Worm (Caenorhabditis elegans): ENCODE data around the gene ZK688.9.

The ZK688.9 gene

DNA sequence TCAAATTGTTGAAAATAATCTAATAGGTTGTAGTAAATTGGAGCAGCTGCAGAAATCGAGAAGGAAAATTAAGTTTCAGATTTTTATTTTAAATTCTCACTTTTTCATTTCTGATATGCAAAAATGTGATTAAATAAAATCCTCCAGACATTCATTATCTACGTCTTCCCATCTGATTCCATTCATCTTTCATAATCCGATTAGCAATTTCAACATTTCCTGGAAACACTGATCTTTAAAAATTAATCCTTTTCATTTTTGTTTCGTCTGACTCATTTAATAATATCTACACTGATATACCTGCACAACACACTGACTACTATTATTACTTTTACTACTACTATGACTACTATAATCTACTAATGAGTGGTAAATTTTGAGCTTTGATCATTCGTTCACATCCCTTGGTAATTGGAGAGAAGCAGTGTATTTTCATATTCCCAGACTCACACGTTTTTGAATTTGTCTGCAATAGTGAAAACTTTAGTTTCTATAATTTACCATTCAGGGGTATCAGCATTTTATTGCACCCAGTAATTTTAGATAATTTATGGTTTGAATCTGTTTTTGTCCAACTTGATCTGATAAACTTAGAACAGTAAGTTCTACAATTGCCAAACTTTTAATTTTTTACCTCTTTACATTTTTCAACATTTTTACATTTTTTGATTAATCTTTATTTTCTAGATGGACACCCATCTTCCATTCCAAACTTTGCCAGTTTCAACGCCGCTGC lies 43.7 kb downstream of the ZK688.9 start, which contains the start of gene ceh-23:
ceh-23 (plus strand) TSS at position 686 of the 736 bp plus-strand sequence.
- TF ChIP-seq R02D3.7 (tag; optimal IDR thresholded peaks at IDR 0.05) (no peak), skn-1 (tag; optimal IDR thresholded peaks at IDR 0.05) (no peak), nhr-6 (tag; optimal IDR thresholded peaks at IDR 0.05) (no peak), sma-9 (GFP tag; optimal IDR thresholded peaks at IDR 0.05) (peak; percentile 1), sma-9 (tag; optimal IDR thresholded peaks at IDR 0.05) (no peak)

DNA sequence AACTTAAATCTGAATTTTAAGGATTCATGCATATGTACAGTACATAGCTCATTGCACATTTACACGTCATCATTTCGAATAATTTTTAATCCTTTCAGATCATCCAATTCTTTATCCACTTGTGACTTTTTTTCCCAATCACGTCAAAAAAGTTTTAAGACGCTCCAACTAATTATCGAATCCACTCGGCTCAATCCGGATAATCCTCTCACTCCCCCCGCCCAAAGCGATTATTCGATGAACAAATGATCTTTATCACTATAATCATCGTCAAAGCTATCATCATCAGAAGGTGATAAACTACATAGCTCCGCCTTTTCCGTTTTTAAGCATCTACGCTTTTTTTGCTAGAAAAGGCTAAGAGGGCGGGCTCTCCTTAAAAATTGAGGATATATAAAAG lies 45.2 kb downstream of the ZK688.9 start:
- TF ChIP-seq skn-1 (tag; optimal IDR thresholded peaks at IDR 0.05) (no peak), ama-1 (optimal IDR thresholded peaks at IDR 0.05) (no peak), alr-1 (tag; optimal IDR thresholded peaks at IDR 0.05) (no peak), nhr-237 (tag; optimal IDR thresholded peaks at IDR 0.05) (no peak), ceh-82 (tag; optimal IDR thresholded peaks at IDR 0.05) (no peak), nhr-11 (tag; optimal IDR thresholded peaks at IDR 0.05) (no peak)

ce11 chrIII:7835684-7836083 lies 47.1 kb downstream of the ZK688.9 start:
- peak; percentile 38 for TF ChIP-seq sma-9 (GFP tag; optimal IDR thresholded peaks at IDR 0.05)
- no peak for TF ChIP-seq sma-9 (tag; optimal IDR thresholded peaks at IDR 0.05)
- no peak for TF ChIP-seq nhr-129 (tag; optimal IDR thresholded peaks at IDR 0.05)

- TF ChIP-seq ztf-1 (GFP tag; conservative IDR thresholded peaks at IDR 0.05) (no peak), elt-1 (tag; optimal IDR thresholded peaks at IDR 0.05) (no peak), R02D3.7 (tag; optimal IDR thresholded peaks at IDR 0.05) (no peak), nhr-25 (tag; optimal IDR thresholded peaks at IDR 0.05) (no peak), nhr-23 (tag; optimal IDR thresholded peaks at IDR 0.05) (no peak), nhr-10 (tag; optimal IDR thresholded peaks at IDR 0.05) (no peak), mdl-1 (tag; optimal IDR thresholded peaks at IDR 0.05) (no peak), C34F6.9 (tag; optimal IDR thresholded peaks at IDR 0.05) (no peak)
Measured at ce11 chrIII:7834848-7835247, 48.0 kb downstream of the ZK688.9 start.

ce11 chrIII:7832473-7832872 lies 50.3 kb downstream of the ZK688.9 start:
- TF ChIP-seq peb-1 (tag; optimal IDR thresholded peaks at IDR 0.05) (no peak), C34F6.9 (tag; optimal IDR thresholded peaks at IDR 0.05) (no peak), gmeb-1 (tag; optimal IDR thresholded peaks at IDR 0.05) (no peak), sma-3 (GFP tag; optimal IDR thresholded peaks at IDR 0.05) (no peak), nhr-11 (tag; optimal IDR thresholded peaks at IDR 0.05) (no peak), Y55F3AM.14 (GFP tag; optimal IDR thresholded peaks at IDR 0.05) (no peak), mab-5 (tag; optimal IDR thresholded peaks at IDR 0.05) (no peak), mbf-1 (tag; optimal IDR thresholded peaks at IDR 0.05) (no peak)

Measured in whole organism, L2 larva.